Worm (Caenorhabditis elegans): ENCODE measurements around the gene scl-20.
"Not testable (repeated sequence)": the region's sequence is repeated elsewhere in the genome, so short reads cannot be mapped to it uniquely, and the experiment has no call there.

Gene scl-20

DNA sequence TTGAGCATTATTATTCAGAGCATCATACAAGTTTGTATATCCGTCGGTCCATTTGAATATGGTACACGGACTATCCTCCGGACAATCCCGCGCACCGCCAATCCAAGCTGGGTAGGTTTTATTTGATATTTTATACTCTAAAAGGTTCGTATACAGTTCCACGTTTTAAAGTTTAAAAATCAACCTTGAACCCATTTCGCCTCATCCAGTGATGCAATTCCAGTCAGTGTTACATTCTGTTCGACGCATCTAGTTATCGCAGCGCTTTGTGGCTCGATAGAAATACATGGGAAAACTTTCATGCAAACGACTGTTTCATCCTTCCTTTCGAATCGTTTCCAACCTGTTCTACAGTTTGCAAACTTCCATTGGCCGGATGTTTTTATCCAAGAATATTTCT is 35.6 kb upstream of the scl-20 start:
- TF ChIP-seq T26A5.8 (tag; optimal IDR thresholded peaks at IDR 0.05) (no peak), ceh-79 (tag; optimal IDR thresholded peaks at IDR 0.05) (no peak), pbrm-1 (GFP tag; IDR thresholded peaks at IDR 0.05) (no peak), lsy-27 (tag; optimal IDR thresholded peaks at IDR 0.05; ENCODE audit: borderline replicate concordance, insufficient read depth) (no peak), nhr-120 (GFP tag; IDR thresholded peaks at IDR 0.05) (no peak), ceh-40 (GFP tag; IDR thresholded peaks at IDR 0.05) (no peak), aptf-3 (GFP tag; IDR thresholded peaks at IDR 0.05) (no peak), nfyb-1 (GFP tag; IDR thresholded peaks at IDR 0.05) (no peak), unc-62 (GFP tag; optimal IDR thresholded peaks at IDR 0.05) (no peak), snpc-3.4 (tag; optimal IDR thresholded peaks at IDR 0.05) (no peak), atf-7 (tag; optimal IDR thresholded peaks at IDR 0.05) (no peak), K11D2.4 (GFP tag; IDR thresholded peaks at IDR 0.05) (no peak), F49E8.2 (tag; optimal IDR thresholded peaks at IDR 0.05; ENCODE audit: insufficient read depth) (no peak), hmg-1.2 (GFP tag; IDR thresholded peaks at IDR 0.05) (no peak), akir-1 (GFP tag; optimal IDR thresholded peaks at IDR 0.05) (no peak), snpc-4 (GFP tag; optimal IDR thresholded peaks at IDR 0.05) (no peak), snpc-4 (tag; optimal IDR thresholded peaks at IDR 0.05) (no peak), lin-35 (GFP tag; optimal IDR thresholded peaks at IDR 0.05) (no peak), F10E7.11 (tag; optimal IDR thresholded peaks at IDR 0.05) (no peak)

DNA sequence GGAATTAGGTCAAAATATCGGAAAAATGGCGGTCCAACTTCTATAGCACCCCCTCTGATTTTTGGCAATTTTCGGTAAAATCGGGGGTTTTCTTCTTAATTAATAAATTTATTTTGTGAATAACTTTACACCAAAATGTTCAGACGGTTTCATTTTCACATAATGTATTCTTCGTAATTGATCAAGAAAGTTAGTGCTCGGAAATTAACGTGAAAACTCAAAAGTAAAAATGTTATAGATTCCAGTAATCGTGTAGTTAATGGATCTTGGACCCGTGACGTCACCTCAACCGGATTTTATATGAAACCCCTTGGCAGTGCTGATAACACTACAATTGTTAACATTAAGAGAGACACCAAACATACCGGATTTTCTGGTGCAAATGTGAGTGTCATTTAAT is 27.8 kb upstream of the scl-20 start, which contains the start of gene F11D11.22:
Gene F11D11.22, plus strand, starts transcription at position 301 of the 400 bp plus-strand sequence.
- TF ChIP-seq zim-3 (tag; optimal IDR thresholded peaks at IDR 0.05); somi-1 (GFP tag; optimal IDR thresholded peaks at IDR 0.05); ceh-100 (GFP tag; IDR thresholded peaks at IDR 0.05): not testable (repeated sequence)

DNA sequence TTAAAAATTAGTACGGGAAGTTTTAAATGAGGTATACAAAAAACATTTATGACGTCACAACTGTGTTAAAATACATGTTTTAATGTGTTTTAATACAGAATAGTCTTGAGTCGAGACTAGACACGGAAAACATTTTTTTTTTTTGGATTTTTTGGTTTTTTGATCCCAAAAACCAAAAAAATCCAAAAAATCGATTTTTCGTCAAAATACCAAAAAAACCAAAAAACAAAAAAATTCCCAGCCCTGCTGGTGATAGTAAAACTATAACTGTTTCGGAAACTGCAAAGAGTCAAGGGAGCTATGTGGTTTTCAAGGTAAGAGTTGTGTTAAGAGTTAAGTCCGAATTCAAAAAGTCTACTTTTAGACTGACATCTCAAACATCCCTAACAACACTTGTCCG is 26.8 kb upstream of the scl-20 start, which contains the start of gene F11D11.4:
Gene F11D11.4, plus strand, starts transcription at position 301 of the 400 bp plus-strand sequence.
- TF ChIP-seq gei-17 (GFP tag; optimal IDR thresholded peaks at IDR 0.05) = no peak
- no peak for TF ChIP-seq dpl-1 (GFP tag; optimal IDR thresholded peaks at IDR 0.05)
- no peak for TF ChIP-seq ZK185.1 (tag; optimal IDR thresholded peaks at IDR 0.05; ENCODE audit: poor library complexity, severe bottlenecking)
- no peak for TF ChIP-seq atf-7 (tag; optimal IDR thresholded peaks at IDR 0.05)

DNA sequence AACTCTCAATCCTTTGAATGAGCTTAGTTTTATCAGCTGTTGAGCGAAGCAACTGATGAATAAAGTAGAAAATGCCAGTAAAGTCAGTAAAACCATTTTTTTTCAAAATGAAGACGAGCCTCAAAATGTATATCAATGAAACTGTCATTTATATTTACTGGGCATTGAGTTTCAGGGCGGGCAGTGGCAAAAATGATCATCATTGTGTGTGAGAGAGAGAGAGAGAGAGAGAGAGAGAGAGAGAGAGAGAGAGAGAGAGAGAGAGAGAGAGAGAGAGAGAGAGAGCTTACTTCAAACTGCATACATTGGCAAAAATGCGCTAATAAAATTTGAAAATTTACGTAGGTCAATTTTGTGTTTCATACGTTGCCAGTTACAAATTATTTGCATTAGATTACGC is 25.9 kb upstream of the scl-20 start, which contains the start of gene F11D11.3:
Gene F11D11.3, minus strand, starts transcription at position 101 of the 400 bp plus-strand sequence.
- TF ChIP-seq F57C9.4 (tag; optimal IDR thresholded peaks at IDR 0.05) (no peak), aptf-3 (GFP tag; IDR thresholded peaks at IDR 0.05) (no peak), ceh-91 (GFP tag; IDR thresholded peaks at IDR 0.05) (no peak), tbp1 (GFP tag; optimal IDR thresholded peaks at IDR 0.05) (no peak), B0336.3 (GFP tag; IDR thresholded peaks at IDR 0.05) (no peak), Y95B8A.8 (GFP tag; IDR thresholded peaks at IDR 0.05) (no peak), unc-130 (GFP tag; optimal IDR thresholded peaks at IDR 0.05) (no peak), bed-1 (GFP tag; IDR thresholded peaks at IDR 0.05) (no peak), lsl-1 (GFP tag; optimal IDR thresholded peaks at IDR 0.05) (no peak), ekl-4 (GFP tag; IDR thresholded peaks at IDR 0.05) (no peak), lsy-27 (tag; optimal IDR thresholded peaks at IDR 0.05; ENCODE audit: borderline replicate concordance, insufficient read depth) (no peak), dpff-1 (tag; optimal IDR thresholded peaks at IDR 0.05) (no peak), let-526 (GFP tag; IDR thresholded peaks at IDR 0.05) (no peak), F39B2.1 (GFP tag; IDR thresholded peaks at IDR 0.05) (no peak), ztf-26 (tag; optimal IDR thresholded peaks at IDR 0.05) (no peak), die-1 (tag; optimal IDR thresholded peaks at IDR 0.05) (no peak)
